Worm (Caenorhabditis elegans): ENCODE results near the gene ZK666.2.
A peak's percentile ranks its signal among the peaks of the same experiment; 100 is the strongest.

Gene ZK666.2

DNA sequence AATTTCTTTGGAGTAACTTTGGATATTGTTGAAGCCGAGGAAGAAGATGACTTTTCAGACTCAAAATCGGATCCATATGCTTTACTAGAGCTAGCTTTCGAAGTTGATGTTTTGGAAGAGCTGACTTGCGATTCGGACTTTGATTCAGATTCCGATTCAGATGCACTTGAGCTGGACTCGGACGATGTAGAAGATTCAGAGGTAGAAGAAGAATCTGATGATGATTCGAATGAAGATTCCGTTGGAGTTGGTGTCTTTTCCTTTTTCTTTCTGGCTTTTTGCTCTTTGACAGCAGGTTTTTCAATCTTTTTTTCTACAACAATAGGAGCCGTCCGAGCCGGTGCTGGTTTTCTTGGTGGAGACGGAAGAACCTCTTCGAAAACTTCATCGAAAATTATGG, 36.2 kb upstream of the ZK666.2 start:
- peak in 1 of 2 experiments; percentile 90 for TF ChIP-seq unc-62 (GFP tag; optimal IDR thresholded peaks at IDR 0.05 in 1 of 2)
- TF ChIP-seq unc-62 (tag; optimal IDR thresholded peaks at IDR 0.05), result no peak
- no peak for TF ChIP-seq ceh-62 (tag; optimal IDR thresholded peaks at IDR 0.05)
- TF ChIP-seq F26F4.8 (GFP tag; conservative IDR thresholded peaks at IDR 0.05), result no peak
- TF ChIP-seq Y5F2A.4 (GFP tag; optimal IDR thresholded peaks at IDR 0.05), result no peak
- TF ChIP-seq aha-1 (tag), result peak; percentile 5
- TF ChIP-seq dve-1 (tag; optimal IDR thresholded peaks at IDR 0.05; ENCODE audit: insufficient read depth), result no peak
- TF ChIP-seq egl-27 (tag; optimal IDR thresholded peaks at IDR 0.05), result no peak
- no peak for TF ChIP-seq madf-9 (GFP tag; conservative IDR thresholded peaks at IDR 0.05)
- no peak for TF ChIP-seq snpc-4 (tag; optimal IDR thresholded peaks at IDR 0.05)
- TF ChIP-seq T26A8.4 (GFP tag; IDR thresholded peaks at IDR 0.05), result no peak
- no peak for TF ChIP-seq hlh-30 (tag; optimal IDR thresholded peaks at IDR 0.05; ENCODE audit: insufficient read depth)

ce11 chrII:10505949-10506348, 34.3 kb upstream of the ZK666.2 start:
- TF ChIP-seq Y105C5A.15 (GFP tag; IDR thresholded peaks at IDR 0.05) (no peak), ceh-20 (GFP tag; IDR thresholded peaks at IDR 0.05) (no peak), madf-5 (GFP tag; IDR thresholded peaks at IDR 0.05) (no peak), daf-8 (GFP tag; IDR thresholded peaks at IDR 0.05) (no peak), ztf-11 (tag; optimal IDR thresholded peaks at IDR 0.05) (no peak), nhr-25 (tag; optimal IDR thresholded peaks at IDR 0.05; ENCODE audit: borderline replicate concordance, insufficient read depth) (peak; percentile 71), spr-3 (GFP tag; optimal IDR thresholded peaks at IDR 0.05) (no peak), nhr-28 (tag; optimal IDR thresholded peaks at IDR 0.05) (peak; percentile 13), hif-1 (tag; optimal IDR thresholded peaks at IDR 0.05) (no peak), spr-1 (tag; optimal IDR thresholded peaks at IDR 0.05) (no peak), unc-62 (GFP tag; optimal IDR thresholded peaks at IDR 0.05 in 1 of 2) (peak in 1 of 2 experiments; percentile 81), unc-62 (tag; optimal IDR thresholded peaks at IDR 0.05) (no peak), mxl-2 (GFP tag; conservative IDR thresholded peaks at IDR 0.05) (no peak), ceh-28 (tag; optimal IDR thresholded peaks at IDR 0.05) (no peak), ces-1 (GFP tag; optimal IDR thresholded peaks at IDR 0.05) (no peak), R02D3.7 (tag; optimal IDR thresholded peaks at IDR 0.05) (no peak), unc-39 (tag; optimal IDR thresholded peaks at IDR 0.05) (no peak), lin-15B (tag; optimal IDR thresholded peaks at IDR 0.05) (no peak), set-16 (GFP tag; IDR thresholded peaks at IDR 0.05) (no peak), snpc-1.2 (GFP tag; IDR thresholded peaks at IDR 0.05) (no peak), ama-1 (optimal IDR thresholded peaks at IDR 0.05) (no peak), zfp-3 (GFP tag; conservative IDR thresholded peaks at IDR 0.05) (no peak), ctbp-1 (GFP tag; IDR thresholded peaks at IDR 0.05) (no peak)

- TF ChIP-seq dve-1 (tag; optimal IDR thresholded peaks at IDR 0.05; ENCODE audit: insufficient read depth), result peak; percentile 50
- no peak for TF ChIP-seq pha-4 (GFP tag; IDR thresholded peaks at IDR 0.05)
- peak; percentile 88 for TF ChIP-seq pha-4 (tag; optimal IDR thresholded peaks at IDR 0.05)
- TF ChIP-seq spr-1 (tag; optimal IDR thresholded peaks at IDR 0.05), result no peak
- TF ChIP-seq daf-16 (GFP tag; optimal IDR thresholded peaks at IDR 0.05), result no peak
- peak; percentile 6 for TF ChIP-seq daf-16 (tag; optimal IDR thresholded peaks at IDR 0.05)
- peak; percentile 43 for TF ChIP-seq mep-1 (tag; optimal IDR thresholded peaks at IDR 0.05)
- peak in 1 of 2 experiments; percentile 12 for TF ChIP-seq unc-62 (GFP tag; optimal IDR thresholded peaks at IDR 0.05 in 1 of 2)
- TF ChIP-seq unc-62 (tag; optimal IDR thresholded peaks at IDR 0.05), result no peak
- no peak for TF ChIP-seq pqm-1 (tag; optimal IDR thresholded peaks at IDR 0.05)
- no peak for TF ChIP-seq zag-1 (tag; optimal IDR thresholded peaks at IDR 0.05)
- peak; percentile 25 for TF ChIP-seq hlh-11 (tag; optimal IDR thresholded peaks at IDR 0.05)
- peak; percentile 13 for TF ChIP-seq nhr-28 (tag; optimal IDR thresholded peaks at IDR 0.05)
These were observed 33.0 kb upstream of the ZK666.2 start for ce11 chrII:10504729-10505128.

All from whole organism, L4 larva.